Fruit fly (Drosophila melanogaster): ENCODE data around the gene CG11594.

CG11594 gene

dm6 chr3L:3977622-3978355 is 48.0 kb downstream of the CG11594 start (continued):
- no peak for TF ChIP-seq CG34376 (GFP tag; optimal IDR thresholded peaks at IDR 0.05)
- TF ChIP-seq CG4730 (GFP tag; IDR thresholded peaks at IDR 0.05), result no peak
- no peak for TF ChIP-seq nerfin-1 (tag; optimal IDR thresholded peaks at IDR 0.05)
- TF ChIP-seq Stat92E (GFP tag; optimal IDR thresholded peaks at IDR 0.05), result no peak
- no peak for TF ChIP-seq Tbp (GFP tag; optimal IDR thresholded peaks at IDR 0.05)
- peak; percentile 51 for TF ChIP-seq D19A (tag; optimal IDR thresholded peaks at IDR 0.05)
- no peak for TF ChIP-seq Rx (GFP tag; IDR thresholded peaks at IDR 0.05)
- TF ChIP-seq Asciz (GFP tag; optimal IDR thresholded peaks at IDR 0.05), result no peak
- TF ChIP-seq Bdp1 (GFP tag; optimal IDR thresholded peaks at IDR 0.05), result no peak
- TF ChIP-seq tll (GFP tag; optimal IDR thresholded peaks at IDR 0.05), result peak in 1 of 2 experiments; percentile 54
- no peak for TF ChIP-seq CG34422 (GFP tag; IDR thresholded peaks at IDR 0.05)
- peak; percentile 38 for TF ChIP-seq NC2β (GFP tag; optimal IDR thresholded peaks at IDR 0.05)
- peak; percentile 26 for TF ChIP-seq Chrac-16 (GFP tag; optimal IDR thresholded peaks at IDR 0.05)
- no peak for TF ChIP-seq CG4328 (GFP tag; optimal IDR thresholded peaks at IDR 0.05)
- peak; percentile 52; the same call in 1 of the 2 replicates for TF ChIP-seq CG8765 (GFP tag; IDR thresholded peaks at IDR 0.05)
- TF ChIP-seq CG11504 (tag; optimal IDR thresholded peaks at IDR 0.05), result peak; percentile 10
- TF ChIP-seq pnt (GFP tag; optimal IDR thresholded peaks at IDR 0.05), result no peak
- peak; percentile 11 for TF ChIP-seq CG2678 (tag; optimal IDR thresholded peaks at IDR 0.05)
- no peak for TF ChIP-seq z (GFP tag; IDR thresholded peaks at IDR 0.05)
- TF ChIP-seq dmrt99B (tag; optimal IDR thresholded peaks at IDR 0.05), result no peak
- TF ChIP-seq sd (tag; optimal IDR thresholded peaks at IDR 0.05), result no peak
- no peak for TF ChIP-seq gce (GFP tag; IDR thresholded peaks at IDR 0.05)
- TF ChIP-seq CG12744 (GFP tag; optimal IDR thresholded peaks at IDR 0.05), result no peak
- TF ChIP-seq CG43689 (GFP tag; IDR thresholded peaks at IDR 0.05), result no peak
- no peak for TF ChIP-seq danr (GFP tag; IDR thresholded peaks at IDR 0.05)
- TF ChIP-seq hth (optimal IDR thresholded peaks at IDR 0.05), result no peak
- TF ChIP-seq unpg (GFP tag; optimal IDR thresholded peaks at IDR 0.05), result no peak
- no peak for TF ChIP-seq bigmax (GFP tag; optimal IDR thresholded peaks at IDR 0.05)
- no peak for TF ChIP-seq CG9215 (GFP tag; IDR thresholded peaks at IDR 0.05)
- TF ChIP-seq slou (GFP tag; optimal IDR thresholded peaks at IDR 0.05), result no peak
- no peak for TF ChIP-seq gro (GFP tag; optimal IDR thresholded peaks at IDR 0.05)
- no peak for TF ChIP-seq ftz-f1 (GFP tag; optimal IDR thresholded peaks at IDR 0.05)
- TF ChIP-seq D (optimal IDR thresholded peaks at IDR 0.05), result no peak
- TF ChIP-seq D (GFP tag; optimal IDR thresholded peaks at IDR 0.05), result peak; percentile 14
- TF ChIP-seq MESR4 (GFP tag; optimal IDR thresholded peaks at IDR 0.05), result no peak
- TF ChIP-seq CG31365 (tag; optimal IDR thresholded peaks at IDR 0.05), result no peak
- TF ChIP-seq CG7928 (GFP tag; optimal IDR thresholded peaks at IDR 0.05), result no peak
- TF ChIP-seq lmd (GFP tag; IDR thresholded peaks at IDR 0.05), result no peak
- no peak for TF ChIP-seq Ets97D (GFP tag; optimal IDR thresholded peaks at IDR 0.05)
- no peak for TF ChIP-seq inv (GFP tag; IDR thresholded peaks at IDR 0.05; ENCODE audit: partially characterized antibody)
- TF ChIP-seq ssp (GFP tag; IDR thresholded peaks at IDR 0.05), result no peak
- no peak for TF ChIP-seq CG12942 (GFP tag; optimal IDR thresholded peaks at IDR 0.05)
- peak; percentile 12 for TF ChIP-seq CG4820 (GFP tag; optimal IDR thresholded peaks at IDR 0.05)
- TF ChIP-seq CG14441 (GFP tag; IDR thresholded peaks at IDR 0.05), result no peak
- no peak for TF ChIP-seq zen2 (GFP tag; IDR thresholded peaks at IDR 0.05; ENCODE audit: partially characterized antibody)
- TF ChIP-seq Elba2 (GFP tag; optimal IDR thresholded peaks at IDR 0.05), result peak; percentile 58
- no peak for TF ChIP-seq eyg (GFP tag; optimal IDR thresholded peaks at IDR 0.05)
- TF ChIP-seq fd96Cb (tag; optimal IDR thresholded peaks at IDR 0.05), result peak; percentile 36
- peak; percentile 61 for TF ChIP-seq gem (tag; optimal IDR thresholded peaks at IDR 0.05)
- TF ChIP-seq CG8359 (GFP tag; optimal IDR thresholded peaks at IDR 0.05; ENCODE audit: borderline replicate concordance), result no peak
- no peak for TF ChIP-seq CG11560 (tag; IDR thresholded peaks at IDR 0.05)

All from whole organism, embryonic.